Fruit fly (Drosophila melanogaster) whole organism, prepupa: ENCODE data around the gene CG11854.
A peak's percentile ranks its signal among the peaks of the same experiment; 100 is the strongest.

Experiments used
- Blimp-1 ChIP-seq: fragments of 200-800 bp; sonication (Bioruptor generic); optimal IDR thresholded peaks from 3 replicates; lab custom pipeline; 2017; ENCODE audit warnings: missing biosample characterization, missing genetic modification characterization, mild to moderate bottlenecking, moderate library complexity, missing genetic modification reagents
- CG10669 ChIP-seq: fragments of 200-800 bp; sonication (Bioruptor generic); optimal IDR thresholded peaks from 3 replicates; lab custom pipeline; 2018; ENCODE audit warnings: missing biosample characterization, mild to moderate bottlenecking, missing genetic modification characterization, moderate library complexity
- CG11902 ChIP-seq: fragments of 200-800 bp; sonication (Bioruptor generic); optimal IDR thresholded peaks from 3 replicates; lab custom pipeline; 2016; ENCODE audit warnings: missing biosample characterization, missing genetic modification characterization
- CG1621 ChIP-seq: fragments of 200-800 bp; sonication (Bioruptor generic); optimal IDR thresholded peaks from 3 replicates; lab custom pipeline; 2018; ENCODE audit warnings: missing biosample characterization, mild to moderate bottlenecking, missing genetic modification characterization
- CG16779 ChIP-seq: fragments of 200-800 bp; sonication (Bioruptor generic); optimal IDR thresholded peaks from 3 replicates; lab custom pipeline; 2017; ENCODE audit warnings: missing biosample characterization, mild to moderate bottlenecking, missing genetic modification characterization
- CG3032 ChIP-seq: fragments of 200-800 bp; optimal IDR thresholded peaks from 2 replicates; lab custom pipeline; 2019; ENCODE audit warnings: missing biosample characterization, mild to moderate bottlenecking, missing genetic modification characterization, moderate library complexity
- CG31627 ChIP-seq: fragments of 200-800 bp; sonication (Bioruptor generic); optimal IDR thresholded peaks from 3 replicates; lab custom pipeline; 2016; ENCODE audit warnings: missing biosample characterization, missing genetic modification characterization
- CG32006 ChIP-seq: fragments of 200-800 bp; sonication (Bioruptor generic); optimal IDR thresholded peaks from 3 replicates; lab custom pipeline; 2017; ENCODE audit warnings: missing biosample characterization, mild to moderate bottlenecking, missing genetic modification characterization
- CG4318 ChIP-seq: fragments of 200-800 bp; sonication (Bioruptor generic); optimal IDR thresholded peaks from 3 replicates; lab custom pipeline; 2017; ENCODE audit warnings: missing biosample characterization, mild to moderate bottlenecking, missing genetic modification characterization
- CG6163 ChIP-seq: fragments of 200-800 bp; sonication (Bioruptor generic); IDR thresholded peaks from 3 replicates; pipeline ENCODE4 v1.3.6; 2022; ENCODE audit warnings: missing biosample characterization, missing genetic modification characterization
- CG6792 ChIP-seq: fragments of 200-800 bp; sonication (Bioruptor generic); optimal IDR thresholded peaks from 3 replicates; lab custom pipeline; 2016; ENCODE audit warnings: missing biosample characterization, missing genetic modification characterization
- CG6854 ChIP-seq: fragments of 200-800 bp; sonication (Bioruptor generic); optimal IDR thresholded peaks from 2 replicates; lab custom pipeline; 2017; ENCODE audit warnings: missing biosample characterization, mild to moderate bottlenecking, missing genetic modification characterization
- CG7368 ChIP-seq: fragments of 200-800 bp; sonication (Bioruptor generic); optimal IDR thresholded peaks from 3 replicates; lab custom pipeline; 2016; ENCODE audit warnings: missing biosample characterization, missing genetic modification characterization
- CG8119 ChIP-seq: fragments of 200-800 bp; sonication (Bioruptor generic); IDR thresholded peaks from 3 replicates; pipeline ENCODE4 v1.3.6; 2022; ENCODE audit warnings: missing biosample characterization, missing genetic modification characterization
- CG9139 ChIP-seq: fragments of 200-800 bp; sonication (Bioruptor generic); optimal IDR thresholded peaks from 3 replicates; lab custom pipeline; 2017; ENCODE audit warnings: missing biosample characterization, mild to moderate bottlenecking, missing genetic modification characterization
- Eip75B ChIP-seq: fragments of 200-800 bp; sonication (Bioruptor generic); optimal IDR thresholded peaks from 3 replicates; lab custom pipeline; 2016; ENCODE audit warnings: missing biosample characterization, missing genetic modification characterization
- Eip78C ChIP-seq: fragments of 200-800 bp; sonication (Bioruptor generic); peaks from one replicate; lab custom pipeline; 2016; ENCODE audit warnings: missing biosample characterization, missing genetic modification characterization
- Eip93F ChIP-seq: fragments of 200-800 bp; sonication (Bioruptor generic); optimal IDR thresholded peaks from 2 replicates; lab custom pipeline; 2016; ENCODE audit warnings: missing biosample characterization, mild to moderate bottlenecking, missing genetic modification characterization
- Ets21C ChIP-seq: fragments of 200-800 bp; sonication (Bioruptor generic); optimal IDR thresholded peaks from 3 replicates; lab custom pipeline; 2016; ENCODE audit warnings: missing biosample characterization, missing genetic modification characterization
- Gug ChIP-seq: fragments of 200-800 bp; sonication (Bioruptor generic); IDR thresholded peaks from 2 replicates; pipeline ENCODE4 v1.3.6; 2022; ENCODE audit warnings: missing biosample characterization, missing genetic modification characterization
- Hr38 ChIP-seq: sonication (Bioruptor generic); optimal IDR thresholded peaks from 2 replicates; lab custom pipeline; 2016; ENCODE audit warnings: missing biosample characterization, missing genetic modification characterization
- Hr39 ChIP-seq: fragments of 200-800 bp; sonication (Bioruptor generic); optimal IDR thresholded peaks from 2 replicates; lab custom pipeline; 2016; ENCODE audit warnings: missing biosample characterization, missing genetic modification characterization
- Met ChIP-seq: fragments of 200-800 bp; sonication (Bioruptor generic); optimal IDR thresholded peaks from 3 replicates; lab custom pipeline; 2016; ENCODE audit warnings: missing biosample characterization, missing genetic modification characterization
- OdsH ChIP-seq: fragments of 200-800 bp; sonication (Bioruptor generic); optimal IDR thresholded peaks from 3 replicates; lab custom pipeline; 2016; ENCODE audit warnings: missing biosample characterization, missing genetic modification characterization
- Smox ChIP-seq: fragments of 200-800 bp; sonication (Bioruptor generic); optimal IDR thresholded peaks from 3 replicates; lab custom pipeline; 2016; ENCODE audit warnings: missing biosample characterization, missing genetic modification characterization
- Sox102F ChIP-seq: fragments of 200-800 bp; sonication (Bioruptor generic); optimal IDR thresholded peaks from 2 replicates; lab custom pipeline; 2016; ENCODE audit warnings: missing biosample characterization, mild to moderate bottlenecking, missing genetic modification characterization
- Sox15 ChIP-seq: fragments of 200-800 bp; sonication (Bioruptor generic); optimal IDR thresholded peaks from 3 replicates; lab custom pipeline; 2016; ENCODE audit warnings: missing biosample characterization, missing genetic modification characterization
- acj6 ChIP-seq: fragments of 200-800 bp; sonication (Bioruptor generic); optimal IDR thresholded peaks from 3 replicates; lab custom pipeline; 2016; ENCODE audit warnings: missing biosample characterization, missing genetic modification characterization
- cyc ChIP-seq: fragments of 200-800 bp; sonication (Bioruptor generic); optimal IDR thresholded peaks from 3 replicates; lab custom pipeline; 2016; ENCODE audit warnings: missing biosample characterization, missing genetic modification characterization
- dac ChIP-seq: fragments of 200-800 bp; sonication (Bioruptor generic); optimal IDR thresholded peaks from 2 replicates; lab custom pipeline; 2017; ENCODE audit warnings: missing biosample characterization, mild to moderate bottlenecking, missing genetic modification characterization
- dsx ChIP-seq: fragments of 200-800 bp; optimal IDR thresholded peaks from 3 replicates; lab custom pipeline; 2019; ENCODE audit warnings: missing biosample characterization, mild to moderate bottlenecking, missing genetic modification characterization, moderate library complexity; ENCODE audit not compliant: poor library complexity, severe bottlenecking
- esn ChIP-seq: fragments of 200-800 bp; sonication (Bioruptor generic); optimal IDR thresholded peaks from 2 replicates; lab custom pipeline; 2016; ENCODE audit warnings: missing biosample characterization, mild to moderate bottlenecking, missing genetic modification characterization, moderate library complexity
- fd59A ChIP-seq: fragments of 200-800 bp; sonication (Bioruptor generic); optimal IDR thresholded peaks from 2 replicates; lab custom pipeline; 2017; ENCODE audit warnings: missing biosample characterization, mild to moderate bottlenecking, missing genetic modification characterization, missing genetic modification reagents
- fd85E ChIP-seq: fragments of 200-800 bp; sonication (Bioruptor generic); optimal IDR thresholded peaks from 3 replicates; lab custom pipeline; 2016; ENCODE audit warnings: missing biosample characterization, missing genetic modification characterization
- lz ChIP-seq: fragments of 200-800 bp; sonication (Bioruptor generic); optimal IDR thresholded peaks from 3 replicates; lab custom pipeline; 2016; ENCODE audit warnings: missing biosample characterization, missing genetic modification characterization
- net ChIP-seq: fragments of 200-800 bp; sonication (Bioruptor generic); optimal IDR thresholded peaks from 3 replicates; lab custom pipeline; 2016; ENCODE audit warnings: missing biosample characterization, missing genetic modification characterization
- pdm3 ChIP-seq: fragments of 200-800 bp; sonication (Bioruptor generic); optimal IDR thresholded peaks from 3 replicates; lab custom pipeline; 2016; ENCODE audit warnings: missing biosample characterization, missing genetic modification characterization
- salr ChIP-seq, 2 experiments: fragments of 200-800 bp; sonication (Bioruptor generic); optimal IDR thresholded peaks; 3 replicates each; lab custom pipeline; 2016 to 2018; ENCODE audit warnings: missing biosample characterization in 2 of 2, missing genetic modification characterization in 2 of 2, mild to moderate bottlenecking in 1 of 2
- ss ChIP-seq, 2 experiments: fragments of 200-800 bp; sonication (Bioruptor generic); optimal IDR thresholded peaks; 2 replicates in 1 of 2; 3 replicates in 1 of 2; lab custom pipeline; 2017 to 2018; ENCODE audit warnings: mild to moderate bottlenecking in 2 of 2, missing biosample characterization in 2 of 2, missing genetic modification characterization in 2 of 2, moderate library complexity in 1 of 2

CG11854 gene

dm6 chr3R:25241507-25242070, at the start of gene CG11854:
TSS of gene CG11854 (plus strand) at chr3R:25242020.
- TF ChIP-seq dac: no peak
- no peak for TF ChIP-seq CG10669 (GFP tag; lab: Kevin White, UChicago)
- no peak for TF ChIP-seq CG3032
- TF ChIP-seq cyc: no peak
- TF ChIP-seq Eip75B (GFP tag; lab: Kevin White, UChicago): no peak
- TF ChIP-seq Hr38 (GFP tag; lab: Kevin White, UChicago): no peak

dm6 chr3R:25193726-25194204, 48.1 kb upstream of the CG11854 start, which contains the start of gene lobo:
TSS of gene lobo (minus strand) at chr3R:25193776.
- TF ChIP-seq CG8119 (GFP tag; lab: Robert Waterston, UW) (no peak), CG6854 (GFP tag; lab: Kevin White, UChicago) (peak; percentile 96), lz (GFP tag; lab: Kevin White, UChicago) (peak; percentile 27), Hr39 (GFP tag; lab: Kevin White, UChicago) (peak; percentile 34), CG1621 (tag; lab: Kevin White, UChicago) (no peak), CG6792 (GFP tag; lab: Kevin White, UChicago) (no peak), cyc (peak; percentile 6), salr (GFP tag; optimal IDR thresholded peaks at IDR 0.05; lab: Kevin White, UChicago) (no peak), Eip75B (GFP tag; lab: Kevin White, UChicago) (peak; percentile 25), OdsH (peak; percentile 22), CG3032 (peak; percentile 33), CG31627 (GFP tag; lab: Kevin White, UChicago) (peak; percentile 15), ss (GFP tag; optimal IDR thresholded peaks at IDR 0.05; lab: Kevin White, UChicago) (no peak), pdm3 (GFP tag; lab: Kevin White, UChicago) (peak; percentile 20), Smox (GFP tag; lab: Kevin White, UChicago) (peak; percentile 3), Met (GFP tag; lab: Kevin White, UChicago) (peak; percentile 35), acj6 (no peak), CG7368 (GFP tag; lab: Kevin White, UChicago) (no peak), CG6163 (GFP tag; lab: Robert Waterston, UW) (peak; percentile 66; the same call in 2 of the 3 replicates), Eip78C (GFP tag; lab: Kevin White, UChicago) (peak; percentile 54)

dm6 chr3R:25194723-25195577, 46.9 kb upstream of the CG11854 start, which contains the start of gene CG13653:
TSS of gene CG13653 (plus strand) at chr3R:25195527.
- TF ChIP-seq fd59A (no peak), Smox (GFP tag; lab: Kevin White, UChicago) (no peak), OdsH (no peak), CG9139 (GFP tag; lab: Kevin White, UChicago) (no peak), Sox15 (GFP tag; lab: Kevin White, UChicago) (no peak), Gug (GFP tag; lab: Robert Waterston, UW) (no peak), Blimp-1 (no peak), Hr38 (GFP tag; lab: Kevin White, UChicago) (no peak), CG16779 (no peak)

dm6 chr3R:25199321-25199868, 42.4 kb upstream of the CG11854 start, which contains the start of gene CG13654:
TSS of gene CG13654 (plus strand) at chr3R:25199818.
- TF ChIP-seq esn (GFP tag; lab: Kevin White, UChicago) (no peak), Ets21C (GFP tag; lab: Kevin White, UChicago) (no peak), Eip93F (GFP tag; lab: Kevin White, UChicago) (no peak), CG11902 (GFP tag; lab: Kevin White, UChicago) (no peak), fd85E (GFP tag; lab: Kevin White, UChicago) (no peak), CG7368 (GFP tag; lab: Kevin White, UChicago) (no peak), Sox102F (GFP tag; lab: Kevin White, UChicago) (no peak), Gug (GFP tag; lab: Robert Waterston, UW) (no peak), CG10669 (GFP tag; lab: Kevin White, UChicago) (no peak), dsx (no peak), net (no peak), CG32006 (GFP tag; lab: Kevin White, UChicago) (no peak), CG4318 (GFP tag; lab: Kevin White, UChicago) (no peak), CG16779 (no peak), CG31627 (GFP tag; lab: Kevin White, UChicago) (no peak)
